Worm (Caenorhabditis elegans): ENCODE results near the gene czw-1.

czw-1 gene

DNA sequence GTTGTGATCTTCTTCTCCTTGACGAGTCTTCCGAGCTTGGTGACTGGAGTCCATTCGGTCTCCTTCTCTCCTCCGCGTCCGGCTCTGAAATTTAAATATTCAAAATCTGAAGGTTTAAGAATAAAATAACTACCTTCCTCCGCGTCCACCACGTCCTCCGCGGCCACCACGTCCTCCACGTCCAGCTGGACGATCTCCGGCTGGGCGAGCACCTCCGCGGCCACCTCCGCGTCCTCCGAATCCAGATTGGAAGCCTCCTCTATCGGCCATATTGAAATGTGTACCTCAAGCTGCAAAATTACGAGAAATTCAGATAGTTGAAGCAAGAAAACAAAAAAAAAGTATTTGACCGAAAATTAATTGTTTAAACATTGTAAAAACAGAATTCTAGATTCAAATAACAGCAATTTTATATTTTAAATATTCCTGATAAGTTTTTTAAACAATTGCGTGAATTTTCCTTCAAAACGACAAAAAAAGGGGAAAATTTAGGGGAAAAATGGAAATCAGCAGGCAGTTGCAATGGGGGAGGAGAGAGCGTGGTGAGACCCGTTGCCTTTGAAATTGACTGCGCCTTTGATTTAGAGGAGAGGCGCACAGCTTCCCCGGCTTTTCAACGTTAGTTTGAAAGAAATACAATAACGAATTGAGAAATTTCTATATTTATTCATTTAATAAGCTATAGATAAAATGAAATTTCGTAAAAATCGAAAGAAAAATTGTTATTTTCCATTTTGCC is 20.4 kb downstream of the czw-1 start, which contains the start of gene rps-2:
rps-2 (minus strand) TSS at position 290 of the 739 bp plus-strand sequence.
- TF ChIP-seq drap-1 (GFP tag; optimal IDR thresholded peaks at IDR 0.05) (no peak), cnd-1 (tag; optimal IDR thresholded peaks at IDR 0.05) (no peak), M03D4.4 (tag; optimal IDR thresholded peaks at IDR 0.05) (no peak), nhr-28 (tag; optimal IDR thresholded peaks at IDR 0.05) (no peak), nhr-12 (tag; optimal IDR thresholded peaks at IDR 0.05) (no peak), sptf-1 (tag; optimal IDR thresholded peaks at IDR 0.05) (no peak), ceh-43 (GFP tag; optimal IDR thresholded peaks at IDR 0.05) (no peak), ztf-11 (tag; optimal IDR thresholded peaks at IDR 0.05) (no peak), hlh-1 (tag; optimal IDR thresholded peaks at IDR 0.05) (peak; percentile 30), lin-13 (tag; optimal IDR thresholded peaks at IDR 0.05) (no peak), pha-4 (tag; optimal IDR thresholded peaks at IDR 0.05) (no peak), ham-2 (GFP tag; optimal IDR thresholded peaks at IDR 0.05) (no peak), unc-39 (tag; optimal IDR thresholded peaks at IDR 0.05) (no peak), zip-8 (tag; optimal IDR thresholded peaks at IDR 0.05) (no peak), elt-3 (tag; optimal IDR thresholded peaks at IDR 0.05) (no peak), blmp-1 (tag; optimal IDR thresholded peaks at IDR 0.05) (no peak), bed-3 (GFP tag; optimal IDR thresholded peaks at IDR 0.05) (no peak), mab-5 (tag; optimal IDR thresholded peaks at IDR 0.05) (no peak), nhr-76 (tag; optimal IDR thresholded peaks at IDR 0.05) (no peak), nhr-2 (tag; optimal IDR thresholded peaks at IDR 0.05) (no peak), ces-1 (GFP tag; optimal IDR thresholded peaks at IDR 0.05) (no peak), sem-2 (GFP tag; optimal IDR thresholded peaks at IDR 0.05) (no peak), elt-1 (tag; optimal IDR thresholded peaks at IDR 0.05; ENCODE audit: borderline replicate concordance, insufficient read depth) (no peak), unc-120 (tag; optimal IDR thresholded peaks at IDR 0.05; ENCODE audit: poor library complexity, severe bottlenecking) (peak; percentile 9), lsy-2 (tag; optimal IDR thresholded peaks at IDR 0.05) (peak; percentile 64), lin-32 (GFP tag; optimal IDR thresholded peaks at IDR 0.05) (no peak), ceh-39 (tag; optimal IDR thresholded peaks at IDR 0.05) (no peak), mep-1 (tag; optimal IDR thresholded peaks at IDR 0.05) (peak; percentile 31), tbx-8 (GFP tag; optimal IDR thresholded peaks at IDR 0.05) (no peak), unc-62 (GFP tag; optimal IDR thresholded peaks at IDR 0.05) (no peak), flh-1 (GFP tag; optimal IDR thresholded peaks at IDR 0.05) (no peak), nhr-237 (tag; optimal IDR thresholded peaks at IDR 0.05) (no peak), snpc-4 (tag; optimal IDR thresholded peaks at IDR 0.05) (no peak)

DNA sequence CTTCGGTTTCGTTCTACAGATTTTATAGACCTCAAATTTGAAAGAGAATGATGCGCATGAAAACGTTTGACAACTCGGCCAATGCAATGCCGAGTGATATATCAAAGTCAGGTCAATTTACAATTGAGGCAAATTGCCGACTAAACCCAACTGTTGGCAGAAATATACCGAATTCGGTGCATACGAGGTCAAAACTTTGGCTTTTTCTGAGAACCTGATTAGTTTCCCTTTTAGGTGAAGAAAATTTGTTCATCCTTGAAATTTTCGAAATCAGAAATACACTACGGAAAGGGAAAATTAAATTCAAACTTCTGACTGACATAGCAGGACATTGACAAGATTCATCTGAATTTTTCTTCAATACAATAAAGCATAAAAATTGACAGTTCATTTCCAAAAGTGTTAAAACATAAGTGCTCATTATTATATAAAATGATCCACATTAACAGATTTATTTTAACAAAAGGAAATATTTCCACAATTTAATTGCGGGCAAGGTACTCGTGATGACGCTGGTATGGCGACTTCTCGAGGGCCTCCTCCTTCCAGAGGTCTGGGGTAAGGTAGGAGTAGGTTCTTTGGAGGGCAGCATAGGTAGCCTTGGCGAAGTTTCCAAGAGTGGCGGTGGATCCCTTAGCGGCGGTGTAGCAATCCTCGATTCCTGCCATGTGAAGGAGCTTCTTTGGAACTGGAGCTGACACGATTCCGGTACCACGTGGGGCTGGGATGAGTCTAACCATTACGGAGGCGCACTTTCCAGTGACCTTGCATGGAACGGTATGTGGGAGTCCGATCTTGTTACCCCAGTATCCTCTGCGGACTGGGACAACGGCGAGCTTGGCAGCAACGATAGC is 21.4 kb downstream of the czw-1 start:
- TF ChIP-seq lin-32 (GFP tag; optimal IDR thresholded peaks at IDR 0.05), result no peak
- TF ChIP-seq lsy-2 (tag; optimal IDR thresholded peaks at IDR 0.05), result no peak
- TF ChIP-seq ceh-43 (GFP tag; optimal IDR thresholded peaks at IDR 0.05), result no peak
- TF ChIP-seq unc-39 (tag; optimal IDR thresholded peaks at IDR 0.05), result no peak
- no peak for TF ChIP-seq nhr-237 (tag; optimal IDR thresholded peaks at IDR 0.05)
- no peak for TF ChIP-seq pha-4 (tag; optimal IDR thresholded peaks at IDR 0.05)

DNA sequence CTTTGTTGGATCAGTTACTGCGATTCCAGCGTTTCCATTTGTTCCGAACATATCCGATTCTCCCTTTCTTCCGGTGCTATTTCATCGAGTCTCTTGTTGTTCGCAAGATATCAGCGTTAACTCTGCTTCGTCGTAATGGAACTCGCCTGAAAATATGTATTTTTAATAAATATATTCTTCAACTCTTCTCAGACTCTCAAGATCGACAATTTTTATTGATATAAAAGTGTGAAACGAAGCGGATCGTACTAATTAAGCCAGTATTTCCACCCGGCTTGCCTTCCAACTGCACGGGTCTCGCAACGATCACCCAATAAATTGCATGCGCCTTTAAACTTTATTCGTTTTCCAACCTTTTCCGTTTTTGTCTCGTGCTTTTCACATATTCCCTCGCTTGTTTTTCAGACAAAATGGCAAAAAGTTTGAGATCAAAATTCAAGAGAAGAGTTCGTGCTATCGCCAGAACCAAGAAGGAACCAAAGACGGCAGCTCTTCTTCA is 22.6 kb downstream of the czw-1 start, which contains the start of the genes xpo-3 and C49H3.3:
xpo-3 (minus strand) TSS at position 51 of the 499 bp plus-strand sequence.
C49H3.3 (plus strand) TSS at position 369 of the 499 bp plus-strand sequence.
- TF ChIP-seq lin-13 (tag; optimal IDR thresholded peaks at IDR 0.05) (peak; percentile 11), snpc-4 (tag; optimal IDR thresholded peaks at IDR 0.05) (no peak), ham-2 (GFP tag; optimal IDR thresholded peaks at IDR 0.05) (peak; percentile 55), ceh-39 (tag; optimal IDR thresholded peaks at IDR 0.05) (no peak), ceh-43 (GFP tag; optimal IDR thresholded peaks at IDR 0.05) (no peak), elt-3 (tag; optimal IDR thresholded peaks at IDR 0.05) (no peak), ces-1 (GFP tag; optimal IDR thresholded peaks at IDR 0.05) (peak; percentile 68), mep-1 (tag; optimal IDR thresholded peaks at IDR 0.05) (peak; percentile 78), lsy-2 (tag; optimal IDR thresholded peaks at IDR 0.05) (peak; percentile 18), lin-32 (GFP tag; optimal IDR thresholded peaks at IDR 0.05) (no peak)
